Worm (Caenorhabditis elegans): Measurements from ENCODE around the gene C50B6.3.

- TF ChIP-seq ceh-6 (GFP tag; optimal IDR thresholded peaks at IDR 0.05), result no peak
- TF ChIP-seq ceh-30 (tag; optimal IDR thresholded peaks at IDR 0.05), result no peak
- TF ChIP-seq dmd-4 (tag; optimal IDR thresholded peaks at IDR 0.05; ENCODE audit: borderline replicate concordance), result no peak
- no peak for TF ChIP-seq ttx-3 (tag; optimal IDR thresholded peaks at IDR 0.05)
- TF ChIP-seq mec-3 (tag; optimal IDR thresholded peaks at IDR 0.05; ENCODE audit: borderline replicate concordance), result no peak
- no peak for TF ChIP-seq lin-11 (tag; optimal IDR thresholded peaks at IDR 0.05)
- no peak for TF ChIP-seq ref-2 (tag; optimal IDR thresholded peaks at IDR 0.05)
- TF ChIP-seq gmeb-2 (tag; optimal IDR thresholded peaks at IDR 0.05), result no peak
- TF ChIP-seq elt-4 (tag; optimal IDR thresholded peaks at IDR 0.05), result no peak
- TF ChIP-seq elt-2 (tag; optimal IDR thresholded peaks at IDR 0.05), result no peak
Measured at ce11 chrV:13350302-13350701, 36.9 kb downstream of the C50B6.3 start.

Measured in whole organism, late embryonic.